Worm (Caenorhabditis elegans) whole organism, L1 larva: ENCODE measurements around the gene cfim-2.

ENCODE experiments used
- C34B4.2 ChIP-seq: sonication (generic microtip); optimal IDR thresholded peaks from 2 replicates; lab custom pipeline; 2017; ENCODE audit warnings: mild to moderate bottlenecking, missing genetic modification characterization, missing compliant biosample characterization
- F16B12.6 ChIP-seq: fragments of 150-350 bp; optimal IDR thresholded peaks from 2 replicates; lab custom pipeline; 2014; ENCODE audit warnings: missing biosample characterization, missing genetic modification characterization
- alr-1 ChIP-seq: fragments of 200-800 bp; sonication (Bioruptor generic); optimal IDR thresholded peaks from 2 replicates; lab custom pipeline; 2018; ENCODE audit warnings: borderline replicate concordance, mild to moderate bottlenecking, missing genetic modification characterization, missing compliant biosample characterization
- ama-1 ChIP-seq: fragments of 150-350 bp; optimal IDR thresholded peaks from 2 replicates; lab custom pipeline; 2014
- blmp-1 ChIP-seq: fragments of 150-350 bp; optimal IDR thresholded peaks from 2 replicates; lab custom pipeline; 2014; ENCODE audit warnings: missing biosample characterization, missing genetic modification characterization
- ceh-63 ChIP-seq: fragments of 200-800 bp; sonication (Bioruptor generic); optimal IDR thresholded peaks from 2 replicates; lab custom pipeline; 2018; ENCODE audit warnings: mild to moderate bottlenecking, missing genetic modification characterization, missing compliant biosample characterization
- ceh-82 ChIP-seq, 3 experiments: fragments of 150-350 bp in 1 of 3; sonication (generic microtip) in 2 of 3; optimal IDR thresholded peaks; 2 replicates each; lab custom pipeline; 2014 to 2017; ENCODE audit warnings: missing biosample characterization in 3 of 3, missing genetic modification characterization in 3 of 3
- dpl-1 ChIP-seq, 3 experiments: fragments of 150-350 bp in 2 of 3; sonication (generic microtip) in 1 of 3; optimal IDR thresholded peaks; 2 replicates each; lab custom pipeline; 2014 to 2017; ENCODE audit warnings: missing biosample characterization in 3 of 3, missing genetic modification characterization in 3 of 3, missing genetic modification reagents in 3 of 3
- efl-1 ChIP-seq, 4 experiments: fragments of 150-350 bp; optimal IDR thresholded peaks in 3 of 4; peaks in 1 of 4; 1 replicate in 1 of 4; 2 replicates in 3 of 4; lab custom pipeline; 2014; ENCODE audit warnings: missing biosample characterization in 2 of 4, missing genetic modification characterization in 2 of 4, missing genetic modification reagents in 2 of 4
- egl-13 ChIP-seq: sonication (generic microtip); optimal IDR thresholded peaks from 2 replicates; lab custom pipeline; 2016; ENCODE audit warnings: missing genotype, missing genetic modification reagents, missing genetic modification characterization, missing compliant biosample characterization
- elt-2 ChIP-seq: sonication (generic microtip); optimal IDR thresholded peaks from 2 replicates; lab custom pipeline; 2016; ENCODE audit warnings: missing genetic modification characterization, mild to moderate bottlenecking, inconsistent platforms, missing compliant biosample characterization, missing genetic modification reagents
- fkh-4 ChIP-seq: sonication (generic microtip); optimal IDR thresholded peaks from 2 replicates; lab custom pipeline; 2016; ENCODE audit warnings: missing compliant biosample characterization, missing genetic modification characterization, borderline replicate concordance
- fos-1 ChIP-seq: fragments of 150-350 bp; optimal IDR thresholded peaks from 2 replicates; lab custom pipeline; 2014; ENCODE audit warnings: missing biosample characterization, missing genetic modification characterization
- hpl-2 ChIP-seq: fragments of 150-350 bp; optimal IDR thresholded peaks from 2 replicates; lab custom pipeline; 2014; ENCODE audit warnings: missing biosample characterization, missing genetic modification reagents, missing genetic modification characterization
- jun-1 ChIP-seq: fragments of 150-350 bp; optimal IDR thresholded peaks from 2 replicates; lab custom pipeline; 2014; ENCODE audit warnings: missing biosample characterization, missing genetic modification reagents, missing genetic modification characterization
- lin-14 ChIP-seq: fragments of 200-800 bp; sonication (Bioruptor generic); optimal IDR thresholded peaks from 2 replicates; lab custom pipeline; 2018; ENCODE audit warnings: mild to moderate bottlenecking, missing genetic modification characterization, moderate library complexity, missing compliant biosample characterization
- lsy-2 ChIP-seq, 2 experiments: fragments of 150-350 bp; optimal IDR thresholded peaks; 2 replicates each; lab custom pipeline; 2014; ENCODE audit warnings: missing biosample characterization in 2 of 2, missing genetic modification characterization in 2 of 2
- mab-9 ChIP-seq: fragments of 200-800 bp; sonication (Bioruptor generic); IDR thresholded peaks from 2 replicates; pipeline ENCODE4 v1.3.6; 2022; ENCODE audit warnings: missing genetic modification reagents, missing genetic modification characterization, missing compliant biosample characterization
- nhr-11 ChIP-seq: fragments of 150-350 bp; optimal IDR thresholded peaks from 2 replicates; lab custom pipeline; 2014; ENCODE audit warnings: missing biosample characterization, missing genetic modification characterization
- nhr-47 ChIP-seq: sonication (generic microtip); optimal IDR thresholded peaks from 2 replicates; lab custom pipeline; 2016; ENCODE audit warnings: mild to moderate bottlenecking, missing genetic modification characterization, moderate library complexity, missing compliant biosample characterization
- nhr-76 ChIP-seq: sonication (generic microtip); optimal IDR thresholded peaks from 2 replicates; lab custom pipeline; 2017; ENCODE audit warnings: missing biosample characterization, missing genetic modification characterization
- nhr-77 ChIP-seq: fragments of 150-350 bp; optimal IDR thresholded peaks from 2 replicates; lab custom pipeline; 2014; ENCODE audit warnings: missing biosample characterization, missing genetic modification characterization
- pax-3 ChIP-seq: fragments of 200-800 bp; sonication (Bioruptor generic); optimal IDR thresholded peaks from 2 replicates; lab custom pipeline; 2018; ENCODE audit warnings: mild to moderate bottlenecking, missing genetic modification characterization, moderate library complexity, missing compliant biosample characterization
- pqm-1 ChIP-seq: sonication (generic microtip); optimal IDR thresholded peaks from 3 replicates; lab custom pipeline; 2017; ENCODE audit warnings: missing biosample characterization, missing genetic modification characterization
- rnt-1 ChIP-seq: sonication (generic microtip); optimal IDR thresholded peaks from 2 replicates; lab custom pipeline; 2016; ENCODE audit warnings: mild to moderate bottlenecking, missing genetic modification characterization, moderate library complexity, missing compliant biosample characterization
- skn-1 ChIP-seq: fragments of 150-350 bp; optimal IDR thresholded peaks from 2 replicates; lab custom pipeline; 2014; ENCODE audit warnings: missing biosample characterization, missing genetic modification characterization
- snpc-4 ChIP-seq: fragments of 150-350 bp; optimal IDR thresholded peaks from 2 replicates; lab custom pipeline; 2014; ENCODE audit warnings: missing biosample characterization, missing genetic modification characterization
- snu-23 ChIP-seq: sonication (generic microtip); optimal IDR thresholded peaks from 2 replicates; lab custom pipeline; 2016; ENCODE audit warnings: missing genetic modification characterization, missing compliant biosample characterization
- sox-4 ChIP-seq: sonication (generic microtip); optimal IDR thresholded peaks from 2 replicates; lab custom pipeline; 2016; ENCODE audit warnings: missing genetic modification characterization, missing compliant biosample characterization
- sup-37 ChIP-seq: fragments of 200-800 bp; sonication (Bioruptor generic); optimal IDR thresholded peaks from 2 replicates; lab custom pipeline; 2018; ENCODE audit warnings: mild to moderate bottlenecking, missing genetic modification characterization, missing compliant biosample characterization
- tbx-2 ChIP-seq: sonication (generic microtip); optimal IDR thresholded peaks from 2 replicates; lab custom pipeline; 2016; ENCODE audit warnings: missing genetic modification characterization, missing compliant biosample characterization
- tlp-1 ChIP-seq: fragments of 150-350 bp; optimal IDR thresholded peaks from 2 replicates; lab custom pipeline; 2014; ENCODE audit warnings: missing biosample characterization, missing genetic modification characterization
- unc-30 ChIP-seq: sonication (generic microtip); optimal IDR thresholded peaks from 2 replicates; lab custom pipeline; 2017; ENCODE audit warnings: missing biosample characterization, missing genetic modification characterization
- unc-86 ChIP-seq: sonication (generic microtip); optimal IDR thresholded peaks from 2 replicates; lab custom pipeline; 2016; ENCODE audit warnings: missing genetic modification characterization, missing compliant biosample characterization
- unc-98 ChIP-seq: fragments of 200-800 bp; sonication (Bioruptor generic); IDR thresholded peaks from 2 replicates; pipeline ENCODE4 v1.3.6; 2022; ENCODE audit warnings: missing genetic modification characterization, missing compliant biosample characterization
- vab-15 ChIP-seq: sonication (generic microtip); optimal IDR thresholded peaks from 2 replicates; lab custom pipeline; 2017; ENCODE audit warnings: missing genotype, mild to moderate bottlenecking, missing genetic modification characterization, missing compliant biosample characterization
- xbp-1 ChIP-seq: sonication (generic microtip); optimal IDR thresholded peaks from 2 replicates; lab custom pipeline; 2016; ENCODE audit warnings: missing genetic modification characterization, missing compliant biosample characterization
- zip-4 ChIP-seq: fragments of 200-800 bp; sonication (Bioruptor generic); optimal IDR thresholded peaks from 2 replicates; lab custom pipeline; 2018; ENCODE audit warnings: mild to moderate bottlenecking, missing genetic modification characterization, moderate library complexity, missing compliant biosample characterization
- ztf-11 ChIP-seq, 2 experiments: sonication (generic microtip); optimal IDR thresholded peaks; 2 replicates each; lab custom pipeline; 2016 to 2017; ENCODE audit warnings: missing genetic modification characterization in 2 of 2, missing biosample characterization in 1 of 2, missing compliant biosample characterization in 1 of 2

cfim-2 gene

ce11 chrIV:8951953-8952567 lies 25.9 kb downstream of the cfim-2 start:
- TF ChIP-seq tlp-1 (tag; lab: Kevin White, UChicago): no peak
- no peak for TF ChIP-seq efl-1 (optimal IDR thresholded peaks at IDR 0.05; lab: Kevin White, UChicago)
- TF ChIP-seq efl-1 (GFP tag; optimal IDR thresholded peaks at IDR 0.05 in 1 of 2; lab: Kevin White, UChicago): peak in 1 of 2 experiments; percentile 90
- TF ChIP-seq elt-2 (tag; lab: Kevin White, UChicago): peak; percentile 16
- TF ChIP-seq hpl-2 (GFP tag; lab: Kevin White, UChicago): no peak
- TF ChIP-seq lin-14 (GFP tag; lab: Kevin White, UChicago): no peak
- TF ChIP-seq unc-30 (tag; lab: Kevin White, UChicago): no peak

- TF ChIP-seq skn-1 (tag; lab: Kevin White, UChicago): peak; percentile 34
- TF ChIP-seq snu-23 (GFP tag; lab: Kevin White, UChicago): peak; percentile 24
- peak; percentile 56 for TF ChIP-seq lin-14 (GFP tag; lab: Kevin White, UChicago)
- TF ChIP-seq efl-1 (optimal IDR thresholded peaks at IDR 0.05; lab: Kevin White, UChicago): no peak
- TF ChIP-seq efl-1 (GFP tag; optimal IDR thresholded peaks at IDR 0.05 in 1 of 2; lab: Kevin White, UChicago): peak in 1 of 2 experiments; percentile 74
- no peak for TF ChIP-seq unc-98
Measured at ce11 chrIV:8954126-8954525, 28.0 kb downstream of the cfim-2 start.

ce11 chrIV:8956189-8956588 lies 30.1 kb downstream of the cfim-2 start, which contains the start of gene tpra-1:
Gene tpra-1, plus strand, starts transcription at chrIV:8956489.
- TF ChIP-seq sup-37 (GFP tag; lab: Kevin White, UChicago) (no peak), nhr-11 (tag; lab: Kevin White, UChicago) (no peak), snpc-4 (tag; lab: Kevin White, UChicago) (no peak), tlp-1 (tag; lab: Kevin White, UChicago) (no peak), unc-98 (no peak), zip-4 (GFP tag; lab: Kevin White, UChicago) (no peak), rnt-1 (tag; lab: Kevin White, UChicago) (no peak), sox-4 (tag; lab: Kevin White, UChicago) (no peak), unc-30 (tag; lab: Kevin White, UChicago) (no peak), jun-1 (no peak), fkh-4 (tag; lab: Kevin White, UChicago) (no peak), blmp-1 (tag; lab: Kevin White, UChicago) (no peak), unc-86 (tag; lab: Kevin White, UChicago) (no peak), nhr-77 (tag; lab: Kevin White, UChicago) (no peak), mab-9 (GFP tag; lab: Robert Waterston, UW) (no peak), F16B12.6 (tag; lab: Kevin White, UChicago) (no peak), fos-1 (tag; lab: Kevin White, UChicago) (no peak), xbp-1 (tag; lab: Kevin White, UChicago) (no peak), lsy-2 (tag; optimal IDR thresholded peaks at IDR 0.05; lab: Kevin White, UChicago) (no peak), ama-1 (lab: Kevin White, UChicago) (no peak)

ce11 chrIV:8965883-8966282 lies 39.8 kb downstream of the cfim-2 start, which contains the start of gene C53B4.2:
Gene C53B4.2, plus strand, starts transcription at chrIV:8966183.
- TF ChIP-seq ceh-82 (tag; optimal IDR thresholded peaks at IDR 0.05; lab: Kevin White, UChicago): no peak
- TF ChIP-seq lin-14 (GFP tag; lab: Kevin White, UChicago): no peak
- TF ChIP-seq vab-15 (tag; lab: Kevin White, UChicago): no peak
- no peak for TF ChIP-seq alr-1 (tag; lab: Kevin White, UChicago)
- no peak for TF ChIP-seq nhr-76 (tag; lab: Kevin White, UChicago)
- no peak for TF ChIP-seq tbx-2 (tag; lab: Kevin White, UChicago)
- TF ChIP-seq pqm-1: no peak
- no peak for TF ChIP-seq blmp-1 (tag; lab: Kevin White, UChicago)
- TF ChIP-seq dpl-1 (GFP tag; optimal IDR thresholded peaks at IDR 0.05; lab: Kevin White, UChicago): no peak
- no peak for TF ChIP-seq pax-3 (tag; lab: Kevin White, UChicago)
- no peak for TF ChIP-seq C34B4.2 (tag; lab: Kevin White, UChicago)
- no peak for TF ChIP-seq rnt-1 (tag; lab: Kevin White, UChicago)
- TF ChIP-seq snu-23 (GFP tag; lab: Kevin White, UChicago): no peak
- TF ChIP-seq lsy-2 (tag; optimal IDR thresholded peaks at IDR 0.05; lab: Kevin White, UChicago): no peak
- TF ChIP-seq tlp-1 (tag; lab: Kevin White, UChicago): no peak
- TF ChIP-seq egl-13 (tag; lab: Kevin White, UChicago): no peak
- TF ChIP-seq ceh-63 (GFP tag; lab: Kevin White, UChicago): no peak
- no peak for TF ChIP-seq nhr-47 (tag; lab: Kevin White, UChicago)
- no peak for TF ChIP-seq mab-9 (GFP tag; lab: Robert Waterston, UW)
- no peak for TF ChIP-seq ztf-11 (tag; optimal IDR thresholded peaks at IDR 0.05; lab: Kevin White, UChicago)
